Fruit fly (Drosophila melanogaster): ENCODE results near the gene CG11226.
A peak's percentile ranks its signal among the peaks of the same experiment; 100 is the strongest.

CG11226 gene

DNA sequence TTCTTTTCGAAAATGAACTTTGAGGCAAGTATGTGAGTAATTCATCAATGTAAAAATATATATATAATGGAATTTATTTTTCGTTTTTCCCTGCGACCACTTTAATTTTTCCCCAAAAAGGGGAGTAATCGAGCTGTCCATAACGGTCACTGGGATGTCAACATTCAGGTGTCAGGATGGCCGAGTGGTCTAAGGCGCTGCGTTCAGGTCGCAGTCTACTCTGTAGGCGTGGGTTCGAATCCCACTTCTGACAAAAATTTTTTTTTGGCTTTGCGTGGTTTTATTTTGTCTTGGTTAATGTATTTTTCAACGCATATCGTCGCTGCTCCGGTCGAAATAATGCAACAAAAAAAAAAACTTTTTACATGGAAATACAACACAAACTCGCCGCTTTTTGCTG is 6.2 kb downstream of the CG11226 start (continued):
- TF ChIP-seq Ssrp (tag; optimal IDR thresholded peaks at IDR 0.05) (no peak), corto (GFP tag; optimal IDR thresholded peaks at IDR 0.05) (no peak), sqz (GFP tag; optimal IDR thresholded peaks at IDR 0.05) (no peak), CG17912 (GFP tag; optimal IDR thresholded peaks at IDR 0.05) (no peak), vvl (GFP tag; IDR thresholded peaks at IDR 0.05) (no peak), CG4424 (GFP tag; optimal IDR thresholded peaks at IDR 0.05) (no peak), Opbp (GFP tag; IDR thresholded peaks at IDR 0.05; ENCODE audit: partially characterized antibody) (peak; percentile 87), so (GFP tag; IDR thresholded peaks at IDR 0.05) (no peak), inv (GFP tag; IDR thresholded peaks at IDR 0.05; ENCODE audit: partially characterized antibody) (no peak; the same call in 1 of the 2 replicates), ken (GFP tag; IDR thresholded peaks at IDR 0.05) (no peak), unpg (GFP tag; optimal IDR thresholded peaks at IDR 0.05) (no peak), Bgb (GFP tag; IDR thresholded peaks at IDR 0.05; ENCODE audit: partially characterized antibody) (peak; percentile 80), CG7963 (GFP tag; IDR thresholded peaks at IDR 0.05; ENCODE audit: partially characterized antibody) (peak; percentile 75), sr (GFP tag; IDR thresholded peaks at IDR 0.05) (no peak), ci (GFP tag; IDR thresholded peaks at IDR 0.05) (0 out of 3 replicates have a peak, but pooled peaks have one; percentile 10), HHEX (GFP tag; optimal IDR thresholded peaks at IDR 0.05) (no peak), Poxn (GFP tag; IDR thresholded peaks at IDR 0.05) (no peak), Usf (GFP tag; optimal IDR thresholded peaks at IDR 0.05) (no peak), Dll (GFP tag; IDR thresholded peaks at IDR 0.05; ENCODE audit: partially characterized antibody) (0 out of 4 replicates have a peak, but pooled peaks have one; percentile 36), amos (GFP tag; IDR thresholded peaks at IDR 0.05; ENCODE audit: partially characterized antibody) (peak; percentile 83), CG43689 (GFP tag; IDR thresholded peaks at IDR 0.05) (no peak), CG13287 (GFP tag; IDR thresholded peaks at IDR 0.05; ENCODE audit: partially characterized antibody) (no peak), Gsc (GFP tag; IDR thresholded peaks at IDR 0.05) (no peak), Adf1 (GFP tag; IDR thresholded peaks at IDR 0.05) (no peak), CG12659 (GFP tag; optimal IDR thresholded peaks at IDR 0.05) (no peak), CG8290 (GFP tag; optimal IDR thresholded peaks at IDR 0.05) (no peak), CG8290 (tag; optimal IDR thresholded peaks at IDR 0.05) (no peak), Side (GFP tag; optimal IDR thresholded peaks at IDR 0.05) (no peak), usp (GFP tag; optimal IDR thresholded peaks at IDR 0.05) (no peak), CG2678 (tag; optimal IDR thresholded peaks at IDR 0.05) (no peak)

DNA sequence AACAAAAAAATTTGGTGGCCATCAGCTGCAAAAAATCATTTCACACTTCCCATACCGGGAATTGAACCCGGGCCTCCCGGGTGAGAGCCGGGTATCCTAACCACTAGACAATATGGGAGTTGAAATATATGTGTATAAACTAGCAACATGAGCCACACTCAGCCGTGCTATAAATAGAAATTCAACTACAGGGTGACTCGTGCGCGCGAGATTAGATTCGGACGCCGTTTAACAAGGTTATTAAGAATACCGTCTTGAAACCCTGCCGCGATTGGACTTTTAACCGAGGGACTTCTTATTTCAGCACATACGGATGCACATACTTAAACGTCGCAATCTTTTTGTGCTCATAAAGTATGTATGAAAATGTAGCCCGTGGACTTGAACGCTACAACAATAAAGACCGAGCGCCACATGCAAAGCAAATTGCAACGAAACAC is 10.8 kb downstream of the CG11226 start:
- TF ChIP-seq MBD-R2 (GFP tag; IDR thresholded peaks at IDR 0.05) (no peak), bsh (GFP tag; optimal IDR thresholded peaks at IDR 0.05) (peak in 1 of 2 experiments; percentile 1), HLH4C (GFP tag; IDR thresholded peaks at IDR 0.05; ENCODE audit: partially characterized antibody) (peak; percentile 86), bigmax (GFP tag; optimal IDR thresholded peaks at IDR 0.05) (peak; percentile 16), CG13775 (GFP tag; optimal IDR thresholded peaks at IDR 0.05) (no peak), Pdp1 (GFP tag; optimal IDR thresholded peaks at IDR 0.05) (no peak), CG12071 (GFP tag; optimal IDR thresholded peaks at IDR 0.05) (peak; percentile 36), vvl (GFP tag; IDR thresholded peaks at IDR 0.05) (0 out of 2 replicates have a peak, but pooled peaks have one; percentile 20), prd (optimal IDR thresholded peaks at IDR 0.05) (no peak), prd (GFP tag; IDR thresholded peaks at IDR 0.05) (0 out of 3 replicates have a peak, but pooled peaks have one; percentile 8), CG14667 (GFP tag; IDR thresholded peaks at IDR 0.05) (no peak), gt (GFP tag; IDR thresholded peaks at IDR 0.05) (no peak), dmrt11E (tag; optimal IDR thresholded peaks at IDR 0.05) (no peak), YL-1 (GFP tag; optimal IDR thresholded peaks at IDR 0.05) (no peak), Ptx1 (GFP tag; IDR thresholded peaks at IDR 0.05) (no peak), Dll (GFP tag; IDR thresholded peaks at IDR 0.05; ENCODE audit: partially characterized antibody) (peak; percentile 69), peb (GFP tag; IDR thresholded peaks at IDR 0.05) (no peak), CG18262 (tag; optimal IDR thresholded peaks at IDR 0.05) (peak; percentile 4), sna (GFP tag; IDR thresholded peaks at IDR 0.05; ENCODE audit: partially characterized antibody) (peak; percentile 81), CG33213 (GFP tag; optimal IDR thresholded peaks at IDR 0.05) (no peak), hkb (optimal IDR thresholded peaks at IDR 0.05) (no peak), hkb (GFP tag; IDR thresholded peaks at IDR 0.05) (peak; percentile 49), inv (GFP tag; IDR thresholded peaks at IDR 0.05; ENCODE audit: partially characterized antibody) (peak; percentile 58), CG4424 (GFP tag; optimal IDR thresholded peaks at IDR 0.05) (no peak), mld (GFP tag; IDR thresholded peaks at IDR 0.05; ENCODE audit: partially characterized antibody) (peak; percentile 97)

Measured in whole organism, embryonic.